Worm (Caenorhabditis elegans): Measurements from ENCODE around the gene dod-21.

dod-21 gene

ce11 chrIV:12978307-12979036 is 41.9 kb downstream of the dod-21 start, which contains the start of gene K10D11.2 (continued):
- no peak for TF ChIP-seq fos-1 (tag; optimal IDR thresholded peaks at IDR 0.05)

ce11 chrIV:12985961-12986360 is 49.4 kb downstream of the dod-21 start, which contains the start of gene K10D11.3:
Gene K10D11.3 (minus strand): TSS chrIV:12986134.
- TF ChIP-seq pqm-1 (tag; optimal IDR thresholded peaks at IDR 0.05) (peak; percentile 14), dmd-6 (GFP tag; IDR thresholded peaks at IDR 0.05) (peak; percentile 26; the same call in 1 of the 2 replicates), dmd-9 (GFP tag; IDR thresholded peaks at IDR 0.05) (no peak), mep-1 (tag; optimal IDR thresholded peaks at IDR 0.05) (no peak), nhr-28 (tag; optimal IDR thresholded peaks at IDR 0.05) (peak; percentile 3), zfp-2 (tag; optimal IDR thresholded peaks at IDR 0.05) (no peak)

Measured in whole organism, L4 larva.